Worm (Caenorhabditis elegans) whole organism, early embryonic: ENCODE results near the gene spe-41.

Experiments
- ceh-36 ChIP-seq: sonication (generic microtip); optimal IDR thresholded peaks from 2 replicates; lab custom pipeline; 2016; ENCODE audit warnings: missing genetic modification characterization, inconsistent platforms, missing compliant biosample characterization
- flt-1 ChIP-seq: fragments of 200-800 bp; sonication (Bioruptor generic); IDR thresholded peaks from 2 replicates; pipeline ENCODE4 v1.3.6; 2022; ENCODE audit warnings: missing genetic modification characterization, missing compliant biosample characterization
- tbx-37 ChIP-seq: fragments of 200-800 bp; sonication (Bioruptor generic); conservative IDR thresholded peaks from 2 replicates; pipeline ENCODE4 v1.3.6; 2022; ENCODE audit warnings: missing genetic modification reagents, missing genetic modification characterization, missing compliant biosample characterization

DNA sequence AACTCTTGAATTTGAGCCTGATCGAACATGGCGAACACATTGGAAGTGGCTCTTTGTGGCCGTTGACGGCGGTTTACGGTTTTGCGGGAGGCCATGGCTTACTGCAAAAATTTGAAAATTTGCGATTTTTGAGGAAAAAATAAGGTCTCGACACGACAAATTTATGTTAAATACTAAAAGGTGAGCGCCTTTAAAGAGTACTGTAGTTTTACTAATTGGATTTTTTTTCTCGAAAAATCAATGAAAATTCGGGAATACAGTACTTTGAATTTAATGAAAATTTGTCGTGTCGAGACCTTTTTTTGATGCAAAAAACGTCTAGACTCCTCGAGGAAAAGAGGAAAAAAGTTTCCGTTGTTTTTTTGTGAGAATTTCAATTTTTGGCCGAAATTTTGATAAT lies 50.3 kb downstream of the spe-41 start, which contains the start of gene mlc-4:
- TF ChIP-seq flt-1 (GFP tag; lab: Robert Waterston, UW) (no peak), tbx-37 (GFP tag; lab: Robert Waterston, UW) (no peak), ceh-36 (tag; lab: Kevin White, UChicago) (no peak)
